Fruit fly (Drosophila melanogaster) whole organism, wandering third instar larva: ENCODE data around the gene Best3.

ENCODE experiments used
- CG9705 ChIP-seq: fragments of 200-800 bp; sonication (Bioruptor generic); optimal IDR thresholded peaks from 2 replicates; lab custom pipeline; 2018; ENCODE audit warnings: missing biosample characterization, mild to moderate bottlenecking, missing genetic modification characterization
- CrebA ChIP-seq: fragments of 200-800 bp; sonication (Bioruptor generic); optimal IDR thresholded peaks from 2 replicates; lab custom pipeline; 2016; ENCODE audit warnings: missing biosample characterization, mild to moderate bottlenecking, missing genetic modification characterization, borderline replicate concordance
- Dfd ChIP-seq: fragments of >200 bp; optimal IDR thresholded peaks from 2 replicates; lab custom pipeline; 2017; ENCODE audit warnings: missing biosample characterization, missing genetic modification characterization
- Dif ChIP-seq: fragments of 200-275, 200-300 bp; sonication (Bioruptor generic); optimal IDR thresholded peaks from 2 replicates; lab custom pipeline; 2018; ENCODE audit warnings: missing biosample characterization, missing genetic modification characterization; ENCODE audit not compliant: partially characterized antibody
- GATAd ChIP-seq: sonication (Bioruptor generic); optimal IDR thresholded peaks from 2 replicates; lab custom pipeline; 2016; ENCODE audit warnings: missing biosample characterization, missing genetic modification characterization
- HLH106 ChIP-seq: fragments of 200-800 bp; optimal IDR thresholded peaks from 3 replicates; lab custom pipeline; 2019; ENCODE audit warnings: missing biosample characterization, mild to moderate bottlenecking, missing genetic modification characterization, moderate library complexity
- Hnf4 ChIP-seq: fragments of 200-800 bp; sonication (Bioruptor generic); optimal IDR thresholded peaks from 2 replicates; lab custom pipeline; 2016; ENCODE audit warnings: missing biosample characterization, mild to moderate bottlenecking, missing genetic modification characterization
- Hr78 ChIP-seq: fragments of >200 bp; optimal IDR thresholded peaks from 2 replicates; lab custom pipeline; 2017; ENCODE audit warnings: missing biosample characterization, missing genetic modification characterization
- Hr83 ChIP-seq: fragments of 200-300 bp; sonication (Bioruptor generic); optimal IDR thresholded peaks from 2 replicates; lab custom pipeline; 2016; ENCODE audit warnings: missing biosample characterization, mild to moderate bottlenecking, missing genetic modification characterization, moderate library complexity; ENCODE audit not compliant: poor library complexity, severe bottlenecking
- Mio ChIP-seq: sonication (Bioruptor generic); optimal IDR thresholded peaks from 2 replicates; lab custom pipeline; 2016; ENCODE audit warnings: missing biosample characterization, missing genetic modification characterization
- Myc ChIP-seq: fragments of >200 bp; optimal IDR thresholded peaks from 2 replicates; lab custom pipeline; 2017
- N ChIP-seq: fragments of >200 bp; optimal IDR thresholded peaks from 2 replicates; lab custom pipeline; 2018; ENCODE audit warnings: missing biosample characterization, missing external identifiers, missing genetic modification characterization
- OdsH ChIP-seq: fragments of 200-800 bp; sonication (Bioruptor generic); optimal IDR thresholded peaks from 2 replicates; lab custom pipeline; 2016; ENCODE audit warnings: missing biosample characterization, mild to moderate bottlenecking, missing genetic modification characterization
- Rel ChIP-seq, 2 experiments: fragments of 200-800 bp; sonication (Bioruptor generic) in 1 of 2; optimal IDR thresholded peaks; 2 replicates in 1 of 2; 3 replicates in 1 of 2; lab custom pipeline; 2016 to 2019; ENCODE audit warnings: mild to moderate bottlenecking in 2 of 2, missing biosample characterization in 2 of 2, missing genetic modification characterization in 2 of 2, moderate library complexity in 1 of 2
- Sp1 ChIP-seq: fragments of 200-800 bp; sonication (Bioruptor generic); optimal IDR thresholded peaks from 3 replicates; lab custom pipeline; 2019; ENCODE audit warnings: missing biosample characterization, mild to moderate bottlenecking, missing genetic modification characterization, moderate library complexity
- Vsx2 ChIP-seq: fragments of 200-300, 225-300 bp; sonication (Bioruptor generic); optimal IDR thresholded peaks from 2 replicates; lab custom pipeline; 2018; ENCODE audit warnings: missing biosample characterization, missing genetic modification characterization; ENCODE audit not compliant: partially characterized antibody
- br ChIP-seq: fragments of 200-800 bp; sonication (Bioruptor generic); optimal IDR thresholded peaks from 2 replicates; lab custom pipeline; 2016; ENCODE audit warnings: missing biosample characterization, missing genetic modification characterization
- dl ChIP-seq, 2 experiments: fragments of 175-275, 200-275 bp in 1 of 2; fragments of 200-275 bp in 1 of 2; sonication (Bioruptor generic); optimal IDR thresholded peaks; lab custom pipeline; 2018; ENCODE audit warnings: mild to moderate bottlenecking in 2 of 2, missing biosample characterization in 2 of 2, missing genetic modification characterization in 2 of 2, moderate library complexity in 2 of 2; ENCODE audit not compliant: partially characterized antibody in 2 of 2, insufficient read depth in 1 of 2
- dmrt93B ChIP-seq: fragments of 200-800 bp; sonication (Bioruptor generic); optimal IDR thresholded peaks from 2 replicates; lab custom pipeline; 2018; ENCODE audit warnings: missing biosample characterization, mild to moderate bottlenecking, missing genetic modification characterization
- dsf ChIP-seq: sonication (Bioruptor generic); optimal IDR thresholded peaks from 2 replicates; lab custom pipeline; 2016; ENCODE audit warnings: missing biosample characterization, missing genetic modification characterization, borderline replicate concordance
- ey ChIP-seq: fragments of 200-800 bp; sonication (Bioruptor generic); optimal IDR thresholded peaks from 2 replicates; lab custom pipeline; 2016; ENCODE audit warnings: missing biosample characterization, missing genetic modification characterization
- foxo ChIP-seq, 2 experiments: fragments of 200-800 bp; sonication (Bioruptor generic); optimal IDR thresholded peaks; 2 replicates in 1 of 2; 3 replicates in 1 of 2; lab custom pipeline; 2016 to 2017; ENCODE audit warnings: missing biosample characterization in 2 of 2, missing genetic modification characterization in 2 of 2
- h ChIP-seq: fragments of 200-800 bp; sonication (Bioruptor generic); optimal IDR thresholded peaks from 3 replicates; lab custom pipeline; 2016; ENCODE audit warnings: missing biosample characterization, mild to moderate bottlenecking, missing genetic modification characterization
- lola ChIP-seq: fragments of >200 bp; optimal IDR thresholded peaks from 2 replicates; lab custom pipeline; 2017; ENCODE audit warnings: missing biosample characterization, missing genetic modification characterization
- pan ChIP-seq: fragments of >200 bp; optimal IDR thresholded peaks from 2 replicates; lab custom pipeline; 2017
- psq ChIP-seq: fragments of 200-800 bp; sonication (Bioruptor generic); optimal IDR thresholded peaks from 3 replicates; lab custom pipeline; 2017; ENCODE audit warnings: missing biosample characterization, mild to moderate bottlenecking, missing genetic modification characterization, moderate library complexity
- rgr ChIP-seq: fragments of 200-800 bp; sonication (Bioruptor generic); optimal IDR thresholded peaks from 3 replicates; lab custom pipeline; 2016; ENCODE audit warnings: missing biosample characterization, mild to moderate bottlenecking, missing genetic modification characterization
- sage ChIP-seq: fragments of 200-800 bp; sonication (Bioruptor generic); optimal IDR thresholded peaks from 2 replicates; lab custom pipeline; 2016; ENCODE audit warnings: missing biosample characterization, mild to moderate bottlenecking, missing genetic modification characterization
- sv ChIP-seq: fragments of 200-800 bp; sonication (Bioruptor generic); optimal IDR thresholded peaks from 3 replicates; lab custom pipeline; 2016; ENCODE audit warnings: missing biosample characterization, missing genetic modification characterization
- tai ChIP-seq: sonication (Bioruptor generic); optimal IDR thresholded peaks from 2 replicates; lab custom pipeline; 2016; ENCODE audit warnings: missing biosample characterization, missing genetic modification characterization
- woc ChIP-seq: sonication (Bioruptor generic); optimal IDR thresholded peaks from 2 replicates; lab custom pipeline; 2016; ENCODE audit warnings: missing biosample characterization, mild to moderate bottlenecking, missing genetic modification characterization

The Best3 gene

DNA sequence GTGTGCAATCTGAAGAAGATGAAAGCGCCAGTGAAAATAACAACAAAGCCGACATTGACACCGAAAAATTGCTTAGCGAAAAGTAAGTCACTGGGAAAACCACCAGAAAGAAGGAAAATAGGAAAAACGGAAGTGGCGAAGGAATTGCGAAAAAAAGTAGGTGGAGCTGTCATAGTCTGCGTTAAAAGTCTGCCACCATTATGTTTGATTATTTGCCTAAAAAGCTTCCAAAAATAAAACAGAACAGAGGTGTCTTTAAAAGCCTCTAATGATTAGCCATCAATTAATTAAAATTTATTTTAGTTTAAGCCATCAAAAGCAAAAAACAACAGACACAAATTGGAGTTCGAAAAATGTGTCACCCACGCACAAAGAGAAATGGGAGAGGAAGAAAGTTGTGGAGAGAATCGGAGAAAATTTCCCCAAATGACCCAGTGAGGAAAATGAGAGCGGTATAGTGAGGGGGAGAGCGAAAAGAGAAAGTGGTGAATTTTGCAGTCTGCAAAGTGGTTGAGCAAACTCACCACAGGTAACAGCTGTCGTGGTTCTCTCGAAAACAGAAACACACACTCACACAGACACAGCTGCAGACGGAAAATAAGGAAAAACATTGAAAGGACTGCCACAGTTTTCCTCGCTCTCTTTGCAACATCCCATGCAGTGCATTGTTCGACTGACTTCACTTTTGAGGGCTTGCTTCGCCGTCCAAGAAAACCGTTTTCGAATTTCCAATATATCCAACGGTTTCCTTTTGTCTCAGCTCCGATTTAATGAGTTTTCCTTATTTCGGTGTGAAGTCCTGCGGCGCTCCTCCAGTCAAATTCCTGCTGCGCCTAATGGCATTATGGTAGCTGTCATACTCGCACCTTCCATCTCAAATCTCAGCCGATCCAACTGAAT lies 26.9 kb upstream of the Best3 start:
- TF ChIP-seq woc (GFP tag; lab: Kevin White, UChicago) (no peak), N (no peak), Mio (no peak), dmrt93B (GFP tag; lab: Kevin White, UChicago) (no peak), Myc (lab: Kevin White, UChicago) (no peak), OdsH (GFP tag; lab: Kevin White, UChicago) (no peak), Hr78 (no peak), dl (GFP tag; optimal IDR thresholded peaks at IDR 0.05; lab: Kevin White, UChicago; ENCODE audit: insufficient read depth in 1 of 2, partially characterized antibody in 2 of 2) (no peak), HLH106 (tag; lab: Kevin White, UChicago) (no peak), lola (no peak), Hr83 (GFP tag; lab: Kevin White, UChicago) (no peak)

DNA sequence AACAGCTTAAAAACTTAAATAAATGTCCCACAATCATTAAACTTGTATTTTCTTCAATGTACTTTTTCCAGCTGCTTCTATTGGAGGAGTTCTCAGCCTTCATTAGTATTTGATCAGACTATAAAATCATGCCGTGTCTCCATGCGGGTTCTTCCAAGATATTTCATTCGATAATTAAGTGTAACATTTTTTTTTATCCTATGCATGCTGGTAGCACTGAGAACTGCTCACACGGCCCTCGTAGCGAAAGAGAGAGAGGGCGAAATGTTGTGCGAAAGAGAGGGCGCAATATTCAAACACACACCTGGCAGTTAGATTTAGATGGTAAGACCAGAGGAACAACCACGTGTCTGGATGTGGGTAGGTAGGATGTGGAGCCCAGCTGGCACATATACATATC lies 22.9 kb upstream of the Best3 start:
- TF ChIP-seq Hnf4 (GFP tag; lab: Kevin White, UChicago) (no peak), CG9705 (GFP tag; lab: Kevin White, UChicago) (no peak), br (GFP tag; lab: Kevin White, UChicago) (no peak), rgr (GFP tag; lab: Kevin White, UChicago) (no peak), N (no peak), Rel (GFP tag; optimal IDR thresholded peaks at IDR 0.05; lab: Kevin White, UChicago) (no peak), Rel (tag; optimal IDR thresholded peaks at IDR 0.05; lab: Kevin White, UChicago) (no peak), pan (lab: Kevin White, UChicago) (no peak), woc (GFP tag; lab: Kevin White, UChicago) (no peak), foxo (GFP tag; optimal IDR thresholded peaks at IDR 0.05; lab: Kevin White, UChicago) (no peak), Dif (no peak), dl (GFP tag; optimal IDR thresholded peaks at IDR 0.05; lab: Kevin White, UChicago; ENCODE audit: insufficient read depth in 1 of 2, partially characterized antibody in 2 of 2) (no peak), dmrt93B (GFP tag; lab: Kevin White, UChicago) (no peak), lola (no peak), Hr78 (no peak), Sp1 (GFP tag; lab: Kevin White, UChicago) (no peak), ey (GFP tag; lab: Kevin White, UChicago) (no peak), CrebA (GFP tag; lab: Kevin White, UChicago) (no peak), OdsH (GFP tag; lab: Kevin White, UChicago) (no peak)
- TF ChIP-seq, all 38 proteins: peak for 0

DNA sequence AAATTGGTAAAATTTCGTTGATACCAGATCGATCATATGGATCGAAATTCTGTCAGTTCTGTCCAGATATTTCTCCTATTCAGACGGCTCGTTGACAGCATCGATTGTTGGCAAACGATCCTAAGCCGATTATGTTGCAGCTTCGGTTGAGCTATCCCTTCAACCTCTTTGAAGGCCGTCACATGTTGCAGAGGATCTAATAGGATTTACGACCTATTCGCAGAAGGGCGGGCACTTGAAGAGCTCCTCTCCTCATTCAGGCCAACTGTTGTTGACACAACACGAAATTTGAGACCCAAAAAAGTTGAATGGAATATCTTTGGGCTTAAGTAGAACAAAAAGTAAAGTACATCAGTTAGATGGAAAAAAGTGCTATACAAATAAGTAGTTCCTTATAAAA lies 19.6 kb upstream of the Best3 start:
- TF ChIP-seq Hnf4 (GFP tag; lab: Kevin White, UChicago) (no peak), woc (GFP tag; lab: Kevin White, UChicago) (no peak), psq (no peak), dl (GFP tag; optimal IDR thresholded peaks at IDR 0.05; lab: Kevin White, UChicago; ENCODE audit: insufficient read depth in 1 of 2, partially characterized antibody in 2 of 2) (no peak), sv (GFP tag; lab: Kevin White, UChicago) (no peak), lola (no peak), Dif (no peak), HLH106 (tag; lab: Kevin White, UChicago) (no peak), pan (lab: Kevin White, UChicago) (no peak), Mio (no peak), Sp1 (GFP tag; lab: Kevin White, UChicago) (no peak), br (GFP tag; lab: Kevin White, UChicago) (no peak), Vsx2 (GFP tag; lab: Kevin White, UChicago) (no peak), Myc (lab: Kevin White, UChicago) (no peak), ey (GFP tag; lab: Kevin White, UChicago) (no peak), sage (GFP tag; lab: Kevin White, UChicago) (no peak), rgr (GFP tag; lab: Kevin White, UChicago) (no peak), CrebA (GFP tag; lab: Kevin White, UChicago) (no peak), foxo (GFP tag; optimal IDR thresholded peaks at IDR 0.05; lab: Kevin White, UChicago) (no peak)
- TF ChIP-seq, all 38 proteins: peak for 0

DNA sequence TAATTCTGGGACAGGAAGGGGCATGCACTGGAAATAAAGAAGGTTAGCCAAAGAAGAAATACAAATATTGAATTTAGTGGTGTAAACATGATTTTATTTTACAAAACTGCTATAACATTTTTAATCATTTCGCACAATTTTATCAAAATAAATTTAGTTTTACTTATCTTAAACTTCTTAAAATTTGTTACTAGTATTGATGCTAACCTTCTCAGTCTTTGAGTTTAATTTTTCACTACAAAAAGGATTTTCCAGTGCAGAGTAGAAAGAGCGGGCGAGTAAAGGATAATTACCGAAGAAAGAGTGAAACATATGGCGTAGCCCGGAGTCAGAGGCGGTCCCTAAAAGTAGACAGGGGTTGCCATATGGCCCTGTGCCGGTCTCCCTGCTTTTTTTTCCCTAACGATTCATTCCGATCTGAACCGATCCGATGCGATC lies 18.4 kb upstream of the Best3 start:
- TF ChIP-seq h (GFP tag; lab: Kevin White, UChicago) (peak; percentile 4), Dfd (no peak), dsf (no peak), HLH106 (tag; lab: Kevin White, UChicago) (no peak), OdsH (GFP tag; lab: Kevin White, UChicago) (peak; percentile 24), GATAd (no peak), Hr83 (GFP tag; lab: Kevin White, UChicago) (no peak), Myc (lab: Kevin White, UChicago) (no peak), tai (GFP tag; lab: Kevin White, UChicago) (no peak), psq (peak; percentile 28), rgr (GFP tag; lab: Kevin White, UChicago) (peak; percentile 14), woc (GFP tag; lab: Kevin White, UChicago) (peak; percentile 1)
